Fruit fly (Drosophila melanogaster): Measurements from ENCODE around the gene CG5131.

dm6 chr2L:17471524-17471923, 12.8 kb upstream of the CG5131 start, which contains the start of gene Sgt:
- TF ChIP-seq CG7368 (GFP tag; optimal IDR thresholded peaks at IDR 0.05) = no peak
- no peak for TF ChIP-seq Hr4 (GFP tag; optimal IDR thresholded peaks at IDR 0.05)
- no peak for TF ChIP-seq Gug (GFP tag; IDR thresholded peaks at IDR 0.05)

All from whole organism, prepupa.